Worm (Caenorhabditis elegans) whole organism, late embryonic: ENCODE results near the gene Y54E2A.9.
A peak's percentile ranks its signal among the peaks of the same experiment; 100 is the strongest.

Source experiments
- C08G9.2 ChIP-seq: sonication (generic microtip); optimal IDR thresholded peaks from 2 replicates; lab custom pipeline; 2016; ENCODE audit warnings: mild to moderate bottlenecking, missing genetic modification characterization, moderate library complexity, missing compliant biosample characterization
- C38D4.7 ChIP-seq: fragments of 200-800 bp; sonication (Bioruptor generic); optimal IDR thresholded peaks from 2 replicates; lab custom pipeline; 2018; ENCODE audit warnings: mild to moderate bottlenecking, missing genetic modification characterization, moderate library complexity, missing compliant biosample characterization
- F13H6.1 ChIP-seq: sonication (generic microtip); optimal IDR thresholded peaks from 2 replicates; lab custom pipeline; 2016; ENCODE audit warnings: missing genetic modification characterization, missing compliant biosample characterization
- K09A11.1 ChIP-seq: sonication (generic microtip); optimal IDR thresholded peaks from 2 replicates; lab custom pipeline; 2017; ENCODE audit warnings: antibody characterized with exemption, mild to moderate bottlenecking, missing genetic modification characterization, missing compliant biosample characterization; ENCODE audit not compliant: insufficient read depth
- T23F11.4 ChIP-seq: fragments of 200-800 bp; sonication (Bioruptor generic); optimal IDR thresholded peaks from 2 replicates; lab custom pipeline; 2018; ENCODE audit warnings: mild to moderate bottlenecking, missing genetic modification characterization, missing compliant biosample characterization
- Y22D7AL.16 ChIP-seq: sonication (generic microtip); optimal IDR thresholded peaks from 2 replicates; lab custom pipeline; 2016; ENCODE audit warnings: missing genetic modification characterization, missing compliant biosample characterization
- ahr-1 ChIP-seq: sonication (generic microtip); optimal IDR thresholded peaks from 2 replicates; lab custom pipeline; 2016; ENCODE audit warnings: missing genetic modification characterization, missing compliant biosample characterization
- ama-1 ChIP-seq: fragments of 150-350 bp; optimal IDR thresholded peaks from 2 replicates; lab custom pipeline; 2014
- ceh-18 ChIP-seq: sonication (generic microtip); optimal IDR thresholded peaks from 2 replicates; lab custom pipeline; 2016; ENCODE audit warnings: missing genetic modification characterization, missing compliant biosample characterization
- ceh-2 ChIP-seq: sonication (generic microtip); optimal IDR thresholded peaks from 2 replicates; lab custom pipeline; 2016; ENCODE audit warnings: missing genotype, missing genetic modification characterization, missing compliant biosample characterization
- ceh-22 ChIP-seq: sonication (generic microtip); optimal IDR thresholded peaks from 2 replicates; lab custom pipeline; 2017; ENCODE audit warnings: missing biosample characterization, missing genetic modification characterization
- ceh-31 ChIP-seq: sonication (generic microtip); optimal IDR thresholded peaks from 2 replicates; lab custom pipeline; 2016; ENCODE audit warnings: missing genetic modification characterization, missing compliant biosample characterization
- ceh-34 ChIP-seq: sonication (generic microtip); optimal IDR thresholded peaks from 2 replicates; lab custom pipeline; 2016; ENCODE audit warnings: mild to moderate bottlenecking, missing genetic modification characterization, missing compliant biosample characterization
- ceh-45 ChIP-seq: fragments of 200-800 bp; sonication (Bioruptor generic); IDR thresholded peaks from 2 replicates; pipeline ENCODE4 v1.3.6; 2022; ENCODE audit warnings: missing genetic modification reagents, missing genetic modification characterization, missing compliant biosample characterization
- ceh-48 ChIP-seq: sonication (generic microtip); optimal IDR thresholded peaks from 2 replicates; lab custom pipeline; 2016; ENCODE audit warnings: missing genetic modification characterization, inconsistent platforms, missing compliant biosample characterization
- ceh-9 ChIP-seq: sonication (generic microtip); optimal IDR thresholded peaks from 2 replicates; lab custom pipeline; 2016; ENCODE audit warnings: mild to moderate bottlenecking, missing genetic modification characterization, inconsistent platforms, missing compliant biosample characterization
- che-1 ChIP-seq: sonication (generic microtip); optimal IDR thresholded peaks from 2 replicates; lab custom pipeline; 2016; ENCODE audit warnings: mild to moderate bottlenecking, missing genetic modification characterization, missing compliant biosample characterization
- dmd-4 ChIP-seq: sonication (generic microtip); optimal IDR thresholded peaks from 2 replicates; lab custom pipeline; 2016; ENCODE audit warnings: borderline replicate concordance, missing genetic modification characterization, missing compliant biosample characterization
- dve-1 ChIP-seq: sonication (generic microtip); optimal IDR thresholded peaks from 2 replicates; lab custom pipeline; 2017; ENCODE audit warnings: antibody characterized with exemption, mild to moderate bottlenecking, missing genetic modification characterization, missing compliant biosample characterization
- elt-2 ChIP-seq: sonication (generic microtip); optimal IDR thresholded peaks from 2 replicates; lab custom pipeline; 2016; ENCODE audit warnings: missing genetic modification reagents, missing genetic modification characterization, missing compliant biosample characterization
- ets-4 ChIP-seq: sonication (generic microtip); optimal IDR thresholded peaks from 2 replicates; lab custom pipeline; 2016; ENCODE audit warnings: missing genetic modification characterization, missing compliant biosample characterization
- eyg-1 ChIP-seq: sonication (generic microtip); optimal IDR thresholded peaks from 2 replicates; lab custom pipeline; 2016; ENCODE audit warnings: missing genotype, missing genetic modification characterization, missing compliant biosample characterization
- fkh-6 ChIP-seq: sonication (generic microtip); optimal IDR thresholded peaks from 2 replicates; lab custom pipeline; 2016; ENCODE audit warnings: missing genetic modification characterization, missing compliant biosample characterization
- gmeb-2 ChIP-seq: sonication (generic microtip); optimal IDR thresholded peaks from 2 replicates; lab custom pipeline; 2016; ENCODE audit warnings: missing genetic modification characterization, inconsistent platforms, missing compliant biosample characterization
- hlh-13 ChIP-seq: fragments of 200-800 bp; sonication (Bioruptor generic); optimal IDR thresholded peaks from 2 replicates; lab custom pipeline; 2018; ENCODE audit warnings: mild to moderate bottlenecking, missing genetic modification characterization, missing compliant biosample characterization
- hlh-15 ChIP-seq: sonication (generic microtip); optimal IDR thresholded peaks from 2 replicates; lab custom pipeline; 2016; ENCODE audit warnings: missing genetic modification characterization, missing compliant biosample characterization
- hlh-30 ChIP-seq: sonication (generic microtip); optimal IDR thresholded peaks from 2 replicates; lab custom pipeline; 2017; ENCODE audit warnings: antibody characterized with exemption, missing genetic modification characterization, missing compliant biosample characterization; ENCODE audit not compliant: insufficient read depth
- lin-11 ChIP-seq: fragments of 200-800 bp; sonication (Bioruptor generic); optimal IDR thresholded peaks from 2 replicates; lab custom pipeline; 2018; ENCODE audit warnings: mild to moderate bottlenecking, missing genetic modification characterization, missing compliant biosample characterization
- madf-2 ChIP-seq: sonication (generic microtip); optimal IDR thresholded peaks from 2 replicates; lab custom pipeline; 2017; ENCODE audit warnings: missing genetic modification characterization, missing compliant biosample characterization
- nfya-1 ChIP-seq: sonication (generic microtip); optimal IDR thresholded peaks from 2 replicates; lab custom pipeline; 2017; ENCODE audit warnings: missing genetic modification characterization, mild to moderate bottlenecking, missing compliant biosample characterization, antibody characterized with exemption, moderate library complexity
- odd-2 ChIP-seq: sonication (generic microtip); optimal IDR thresholded peaks from 2 replicates; lab custom pipeline; 2017; ENCODE audit warnings: antibody characterized with exemption, mild to moderate bottlenecking, missing genetic modification characterization, missing compliant biosample characterization
- pag-3 ChIP-seq: sonication (generic microtip); optimal IDR thresholded peaks from 2 replicates; lab custom pipeline; 2016; ENCODE audit warnings: missing compliant biosample characterization, missing genetic modification characterization, borderline replicate concordance
- pax-1 ChIP-seq: fragments of 150-350 bp; optimal IDR thresholded peaks from 2 replicates; lab custom pipeline; 2014; ENCODE audit warnings: missing biosample characterization, missing genetic modification characterization
- pha-2 ChIP-seq: sonication (generic microtip); optimal IDR thresholded peaks from 2 replicates; lab custom pipeline; 2017; ENCODE audit warnings: mild to moderate bottlenecking, missing genetic modification characterization, missing compliant biosample characterization
- pha-4 ChIP-seq: fragments of 150-350 bp; optimal IDR thresholded peaks from 2 replicates; lab custom pipeline; 2018; ENCODE audit warnings: missing biosample characterization, missing genetic modification reagents, missing genetic modification characterization
- pros-1 ChIP-seq: fragments of 150-350 bp; optimal IDR thresholded peaks from 2 replicates; lab custom pipeline; 2014; ENCODE audit warnings: missing biosample characterization, missing genetic modification reagents, missing genetic modification characterization
- ref-2 ChIP-seq: sonication (generic microtip); optimal IDR thresholded peaks from 2 replicates; lab custom pipeline; 2016; ENCODE audit warnings: missing genetic modification characterization, missing compliant biosample characterization
- rnt-1 ChIP-seq: sonication (generic microtip); optimal IDR thresholded peaks from 2 replicates; lab custom pipeline; 2016; ENCODE audit warnings: missing genetic modification characterization, missing compliant biosample characterization
- sdc-2 ChIP-seq: sonication (generic microtip); optimal IDR thresholded peaks from 2 replicates; lab custom pipeline; 2016; ENCODE audit warnings: missing genotype, missing genetic modification characterization, missing compliant biosample characterization
- sox-2 ChIP-seq: fragments of 200-800 bp; sonication (Bioruptor generic); IDR thresholded peaks from 2 replicates; pipeline ENCODE4 v1.3.6; 2022; ENCODE audit warnings: missing genetic modification reagents, missing genetic modification characterization, missing compliant biosample characterization
- sox-4 ChIP-seq: sonication (generic microtip); optimal IDR thresholded peaks from 2 replicates; lab custom pipeline; 2017; ENCODE audit warnings: mild to moderate bottlenecking, missing genetic modification characterization, inconsistent platforms, missing compliant biosample characterization
- syd-9 ChIP-seq: sonication (generic microtip); optimal IDR thresholded peaks from 2 replicates; lab custom pipeline; 2016; ENCODE audit warnings: mild to moderate bottlenecking, missing genetic modification characterization, moderate library complexity, missing compliant biosample characterization
- tbx-2 ChIP-seq: sonication (generic microtip); optimal IDR thresholded peaks from 2 replicates; lab custom pipeline; 2016; ENCODE audit warnings: missing genetic modification characterization, missing compliant biosample characterization
- ttx-3 ChIP-seq: sonication (generic microtip); optimal IDR thresholded peaks from 2 replicates; lab custom pipeline; 2016; ENCODE audit warnings: missing genetic modification reagents, missing genetic modification characterization, missing compliant biosample characterization
- unc-42 ChIP-seq: sonication (generic microtip); optimal IDR thresholded peaks from 2 replicates; lab custom pipeline; 2016; ENCODE audit warnings: missing genotype, missing genetic modification characterization, missing compliant biosample characterization
- unc-55 ChIP-seq: sonication (generic microtip); optimal IDR thresholded peaks from 2 replicates; lab custom pipeline; 2017; ENCODE audit warnings: missing biosample characterization, missing genetic modification reagents, missing genetic modification characterization

The Y54E2A.9 gene

ce11 chrII:14785906-14786305 is at the start of gene Y54E2A.9:
TSS of gene Y54E2A.9 (minus strand) at chrII:14786006.
- TF ChIP-seq hlh-13 (no peak), sdc-2 (tag; lab: Kevin White, UChicago) (no peak), eyg-1 (no peak), ahr-1 (tag; lab: Kevin White, UChicago) (no peak), T23F11.4 (no peak), ceh-31 (tag; lab: Kevin White, UChicago) (no peak), ets-4 (no peak), ceh-48 (tag; lab: Kevin White, UChicago) (no peak), dve-1 (tag; lab: Kevin White, UChicago) (no peak), unc-55 (GFP tag; lab: Kevin White, UChicago) (no peak), ceh-45 (GFP tag; lab: Robert Waterston, UW) (no peak), pha-2 (tag; lab: Kevin White, UChicago) (no peak), hlh-30 (no peak)

ce11 chrII:14832055-14832454 is 46.2 kb upstream of the Y54E2A.9 start:
- no peak for TF ChIP-seq fkh-6 (tag; lab: Kevin White, UChicago)
- TF ChIP-seq dmd-4 = no peak
- no peak for TF ChIP-seq ceh-22 (tag; lab: Kevin White, UChicago)
- TF ChIP-seq gmeb-2 (tag; lab: Kevin White, UChicago) = no peak
- TF ChIP-seq pag-3 (tag; lab: Kevin White, UChicago) = no peak
- TF ChIP-seq sox-2 (GFP tag; lab: Robert Waterston, UW) = no peak
- no peak for TF ChIP-seq pha-4 (tag; lab: Kevin White, UChicago)
- TF ChIP-seq K09A11.1 (tag; lab: Kevin White, UChicago) = no peak
- no peak for TF ChIP-seq unc-42 (tag; lab: Kevin White, UChicago)

ce11 chrII:14825413-14825812 is 39.6 kb upstream of the Y54E2A.9 start:
- TF ChIP-seq C38D4.7 (GFP tag; lab: Kevin White, UChicago) (no peak), unc-55 (GFP tag; lab: Kevin White, UChicago) (peak; percentile 22)
- TF ChIP-seq, all 69 proteins: peak for 1

- TF ChIP-seq pha-2 (tag; lab: Kevin White, UChicago) (peak; percentile 46), lin-11 (no peak), sox-2 (GFP tag; lab: Robert Waterston, UW) (no peak), che-1 (tag; lab: Kevin White, UChicago) (no peak), ref-2 (tag; lab: Kevin White, UChicago) (peak; percentile 60), C08G9.2 (tag; lab: Kevin White, UChicago) (no peak), ttx-3 (tag; lab: Kevin White, UChicago) (no peak), ceh-34 (tag; lab: Kevin White, UChicago) (no peak), pax-1 (tag; lab: Kevin White, UChicago) (peak; percentile 49), pha-4 (tag; lab: Kevin White, UChicago) (no peak), sox-4 (no peak), F13H6.1 (tag; lab: Kevin White, UChicago) (no peak), nfya-1 (peak; percentile 23), syd-9 (no peak), ceh-18 (tag; lab: Kevin White, UChicago) (peak; percentile 18), tbx-2 (tag; lab: Kevin White, UChicago) (peak; percentile 55), pros-1 (tag; lab: Kevin White, UChicago) (peak; percentile 23), hlh-15 (tag; lab: Kevin White, UChicago) (no peak), unc-55 (GFP tag; lab: Kevin White, UChicago) (no peak), pag-3 (tag; lab: Kevin White, UChicago) (no peak), madf-2 (tag; lab: Kevin White, UChicago) (no peak), ceh-31 (tag; lab: Kevin White, UChicago) (peak; percentile 54), elt-2 (peak; percentile 54), unc-42 (tag; lab: Kevin White, UChicago) (no peak), ceh-48 (tag; lab: Kevin White, UChicago) (no peak), ceh-2 (tag; lab: Kevin White, UChicago) (peak; percentile 22), Y22D7AL.16 (tag; lab: Kevin White, UChicago) (no peak), ama-1 (lab: Kevin White, UChicago) (no peak), odd-2 (tag; lab: Kevin White, UChicago) (no peak), rnt-1 (peak; percentile 60), dve-1 (tag; lab: Kevin White, UChicago) (peak; percentile 78), ceh-9 (tag; lab: Kevin White, UChicago) (no peak), hlh-30 (no peak)
- TF ChIP-seq, all 69 proteins: peak for 12
Observed at ce11 chrII:14822419-14822818, 36.6 kb upstream of the Y54E2A.9 start.
